Fruit fly (Drosophila melanogaster) whole organism, embryonic: ENCODE measurements around the gene Cap-D3.

Experiments
- Asciz ChIP-seq: fragments of 200-800 bp; sonication (Bioruptor generic); optimal IDR thresholded peaks from 2 replicates; lab custom pipeline; 2017; ENCODE audit warnings: missing biosample characterization, mild to moderate bottlenecking, missing genetic modification characterization, missing genetic modification reagents
- B-H2 ChIP-seq: fragments of 200-800 bp; sonication (Bioruptor generic); optimal IDR thresholded peaks from 2 replicates; lab custom pipeline; 2018; ENCODE audit warnings: missing biosample characterization, mild to moderate bottlenecking, missing genetic modification characterization
- CG10147 ChIP-seq: fragments of 200-800 bp; sonication (Bioruptor generic); optimal IDR thresholded peaks from 2 replicates; lab custom pipeline; 2019; ENCODE audit warnings: missing biosample characterization, mild to moderate bottlenecking, missing genetic modification characterization, moderate library complexity
- CG10274 ChIP-seq: fragments of 200-800 bp; sonication (Bioruptor generic); optimal IDR thresholded peaks from 3 replicates; lab custom pipeline; 2017; ENCODE audit warnings: missing biosample characterization, mild to moderate bottlenecking, missing genetic modification characterization
- CG10366 ChIP-seq: fragments of 200-800 bp; sonication (Bioruptor generic); IDR thresholded peaks from 2 replicates; pipeline ENCODE4 v1.3.6; 2022; ENCODE audit warnings: missing biosample characterization, missing genetic modification characterization
- CG11456 ChIP-seq: fragments of 200-800 bp; sonication (Bioruptor generic); IDR thresholded peaks from 3 replicates; pipeline ENCODE4 v1.3.6; 2022; ENCODE audit warnings: missing biosample characterization, missing genetic modification characterization
- CG12104 ChIP-seq: fragments of 200-800 bp; sonication (Bioruptor generic); optimal IDR thresholded peaks from 3 replicates; lab custom pipeline; 2016; ENCODE audit warnings: missing biosample characterization, missing genetic modification characterization
- CG12769 ChIP-seq: fragments of 200-800 bp; sonication (Bioruptor generic); optimal IDR thresholded peaks from 2 replicates; lab custom pipeline; 2019; ENCODE audit warnings: missing biosample characterization, mild to moderate bottlenecking, missing genetic modification characterization, moderate library complexity
- CG15269 ChIP-seq: fragments of 200-800 bp; sonication (Bioruptor generic); optimal IDR thresholded peaks from 2 replicates; lab custom pipeline; 2018; ENCODE audit warnings: missing biosample characterization, mild to moderate bottlenecking, missing genetic modification characterization, moderate library complexity
- CG15514 ChIP-seq: fragments of 200-800 bp; sonication (Bioruptor generic); optimal IDR thresholded peaks from 3 replicates; lab custom pipeline; 2017; ENCODE audit warnings: missing biosample characterization, missing genetic modification characterization, mild to moderate bottlenecking, moderate library complexity, missing genetic modification reagents
- CG16863 ChIP-seq: fragments of 200-800 bp; sonication (Bioruptor generic); optimal IDR thresholded peaks from 3 replicates; lab custom pipeline; 2016; ENCODE audit warnings: missing biosample characterization, missing genetic modification characterization
- CG30431 ChIP-seq: fragments of 200-800 bp; sonication (Bioruptor generic); optimal IDR thresholded peaks from 2 replicates; lab custom pipeline; 2017; ENCODE audit warnings: missing biosample characterization, missing genetic modification characterization
- CG34376 ChIP-seq: fragments of 200-800 bp; sonication (Bioruptor generic); optimal IDR thresholded peaks from 2 replicates; lab custom pipeline; 2018; ENCODE audit warnings: missing biosample characterization, mild to moderate bottlenecking, missing genetic modification characterization
- CG4328 ChIP-seq: fragments of 200-800 bp; sonication (Bioruptor generic); optimal IDR thresholded peaks from 3 replicates; lab custom pipeline; 2017; ENCODE audit warnings: missing biosample characterization, missing genetic modification reagents, missing genetic modification characterization
- CG4730 ChIP-seq: fragments of 200-800 bp; sonication (Bioruptor generic); IDR thresholded peaks from 2 replicates; pipeline ENCODE4 v1.3.6; 2022; ENCODE audit warnings: missing biosample characterization, missing genetic modification characterization
- CG8388 ChIP-seq: fragments of 200-800 bp; sonication (Bioruptor generic); optimal IDR thresholded peaks from 2 replicates; lab custom pipeline; 2019; ENCODE audit warnings: missing biosample characterization, mild to moderate bottlenecking, missing genetic modification characterization, moderate library complexity
- CG9215 ChIP-seq: fragments of 200-800 bp; sonication (Bioruptor generic); IDR thresholded peaks from 2 replicates; pipeline ENCODE4 v1.3.6; 2022; ENCODE audit warnings: missing biosample characterization, missing genetic modification characterization
- D19B ChIP-seq: fragments of 200-800 bp; sonication (Bioruptor generic); optimal IDR thresholded peaks from 2 replicates; lab custom pipeline; 2017; ENCODE audit warnings: missing biosample characterization, mild to moderate bottlenecking, missing genetic modification characterization
- Dbx ChIP-seq: fragments of 200-800 bp; sonication (Bioruptor generic); IDR thresholded peaks from 3 replicates; pipeline ENCODE4 v1.3.6; 2022; ENCODE audit warnings: missing biosample characterization, missing genetic modification characterization
- Deaf1 ChIP-seq: fragments of 200-800 bp; optimal IDR thresholded peaks from 3 replicates; lab custom pipeline; 2019; ENCODE audit warnings: missing biosample characterization, mild to moderate bottlenecking, missing genetic modification characterization, moderate library complexity
- Dp ChIP-seq: fragments of 200-800 bp; sonication (Bioruptor generic); optimal IDR thresholded peaks from 2 replicates; lab custom pipeline; 2018; ENCODE audit warnings: missing biosample characterization, mild to moderate bottlenecking, missing genetic modification characterization, moderate library complexity
- ERR ChIP-seq: fragments of 200-800 bp; sonication (Bioruptor generic); optimal IDR thresholded peaks from 2 replicates; lab custom pipeline; 2016; ENCODE audit warnings: missing biosample characterization, missing genetic modification characterization
- Fer1 ChIP-seq: fragments of 200-800 bp; sonication (Bioruptor generic); optimal IDR thresholded peaks from 2 replicates; lab custom pipeline; 2017; ENCODE audit warnings: missing biosample characterization, mild to moderate bottlenecking, missing genetic modification characterization
- H15 ChIP-seq: fragments of 200-800 bp; sonication (Bioruptor generic); IDR thresholded peaks from 3 replicates; pipeline ENCODE4 v1.3.6; 2022; ENCODE audit warnings: missing biosample characterization, missing genetic modification characterization
- HLH54F ChIP-seq: fragments of 200-800 bp; sonication (Bioruptor generic); optimal IDR thresholded peaks from 3 replicates; lab custom pipeline; 2016; ENCODE audit warnings: missing biosample characterization, missing genetic modification characterization
- Meics ChIP-seq: fragments of 200-800 bp; sonication (Bioruptor generic); optimal IDR thresholded peaks from 2 replicates; lab custom pipeline; 2017; ENCODE audit warnings: missing biosample characterization, mild to moderate bottlenecking, missing genetic modification characterization
- Ssrp ChIP-seq: fragments of 200-800 bp; sonication (Bioruptor generic); optimal IDR thresholded peaks from 2 replicates; lab custom pipeline; 2018; ENCODE audit warnings: missing biosample characterization, mild to moderate bottlenecking, missing genetic modification characterization, moderate library complexity
- Taf1 ChIP-seq: fragments of 200-800 bp; sonication (Bioruptor generic); IDR thresholded peaks from 2 replicates; pipeline ENCODE4 v1.3.6; 2022; ENCODE audit warnings: missing biosample characterization, missing genetic modification characterization
- ap ChIP-seq: fragments of 200-800 bp; sonication (Bioruptor generic); IDR thresholded peaks from 2 replicates; pipeline ENCODE4 v1.3.6; 2022; ENCODE audit warnings: missing biosample characterization, missing genetic modification characterization
- bsh ChIP-seq, 2 experiments: fragments of 200-800 bp; sonication (Bioruptor generic); optimal IDR thresholded peaks; 2 replicates each; lab custom pipeline; 2017 to 2018; ENCODE audit warnings: mild to moderate bottlenecking in 2 of 2, missing biosample characterization in 2 of 2, missing genetic modification characterization in 2 of 2, moderate library complexity in 1 of 2
- btn ChIP-seq: fragments of 200-800 bp; sonication (Bioruptor generic); optimal IDR thresholded peaks from 2 replicates; lab custom pipeline; 2016; ENCODE audit warnings: missing biosample characterization, missing genetic modification characterization
- cad ChIP-seq: fragments of >200 bp; optimal IDR thresholded peaks from 2 replicates; lab custom pipeline; 2017; ENCODE audit warnings: missing biosample characterization, missing genetic modification characterization
- cato ChIP-seq: fragments of 200-800 bp; sonication (Bioruptor generic); optimal IDR thresholded peaks from 2 replicates; lab custom pipeline; 2016; ENCODE audit warnings: missing biosample characterization, missing genetic modification characterization, borderline replicate concordance
- chm ChIP-seq: fragments of 200-800 bp; sonication (Bioruptor generic); IDR thresholded peaks from 2 replicates; pipeline ENCODE4 v1.3.6; 2022; ENCODE audit warnings: missing biosample characterization, missing genetic modification characterization
- danr ChIP-seq: fragments of 200-800 bp; sonication (Bioruptor generic); IDR thresholded peaks from 2 replicates; pipeline ENCODE4 v1.3.6; 2022; ENCODE audit warnings: missing biosample characterization, missing genetic modification characterization
- esg ChIP-seq: fragments of 200-800 bp; sonication (Bioruptor generic); conservative IDR thresholded peaks from 2 replicates; pipeline ENCODE4 v1.3.6; 2022; ENCODE audit warnings: missing biosample characterization, missing genetic modification characterization
- ewg ChIP-seq: fragments of 200-800 bp; sonication (Bioruptor generic); optimal IDR thresholded peaks from 3 replicates; lab custom pipeline; 2017; ENCODE audit warnings: mild to moderate bottlenecking, missing biosample characterization, missing genetic modification reagents, missing genetic modification characterization
- exex ChIP-seq: fragments of 200-800 bp; sonication (Bioruptor generic); optimal IDR thresholded peaks from 4 replicates; lab custom pipeline; 2018; ENCODE audit warnings: missing biosample characterization, mild to moderate bottlenecking, missing genetic modification characterization, moderate library complexity
- fd3F ChIP-seq: fragments of 200-800 bp; sonication (Bioruptor generic); optimal IDR thresholded peaks from 2 replicates; lab custom pipeline; 2018; ENCODE audit warnings: missing biosample characterization, mild to moderate bottlenecking, missing genetic modification characterization, moderate library complexity
- gem ChIP-seq: fragments of 200-800 bp; sonication (Bioruptor generic); optimal IDR thresholded peaks from 2 replicates; lab custom pipeline; 2019; ENCODE audit warnings: missing biosample characterization, mild to moderate bottlenecking, missing genetic modification characterization, moderate library complexity
- grn ChIP-seq: fragments of 200-800 bp; sonication (Bioruptor generic); optimal IDR thresholded peaks from 3 replicates; lab custom pipeline; 2017; ENCODE audit warnings: missing biosample characterization, missing genetic modification characterization
- inv ChIP-seq: fragments of 200-800 bp; sonication (Bioruptor generic); IDR thresholded peaks from 2 replicates; pipeline ENCODE4 v1.3.6; 2022; ENCODE audit warnings: missing biosample characterization, missing genetic modification characterization; ENCODE audit not compliant: partially characterized antibody
- lbe ChIP-seq: fragments of 200-800 bp; sonication (Bioruptor generic); optimal IDR thresholded peaks from 2 replicates; lab custom pipeline; 2016; ENCODE audit warnings: missing biosample characterization, mild to moderate bottlenecking, missing genetic modification characterization
- lilli ChIP-seq: fragments of 200-800 bp; sonication (Bioruptor generic); optimal IDR thresholded peaks from 3 replicates; lab custom pipeline; 2016; ENCODE audit warnings: missing biosample characterization, missing genetic modification characterization
- lmd ChIP-seq: fragments of 200-800 bp; sonication (Bioruptor generic); IDR thresholded peaks from 2 replicates; pipeline ENCODE4 v1.3.6; 2022; ENCODE audit warnings: missing biosample characterization, missing genetic modification characterization
- slbo ChIP-seq: fragments of 200-800 bp; sonication (Bioruptor generic); IDR thresholded peaks from 2 replicates; pipeline ENCODE4 v1.3.6; 2022; ENCODE audit warnings: missing biosample characterization, missing genetic modification characterization
- toy ChIP-seq: fragments of 200-800 bp; sonication (Bioruptor generic); IDR thresholded peaks from 2 replicates; pipeline ENCODE4 v1.3.6; 2022; ENCODE audit warnings: missing biosample characterization, missing genetic modification characterization
- ttk ChIP-seq: fragments of 200-800 bp; sonication (Bioruptor generic); IDR thresholded peaks from 2 replicates; pipeline ENCODE4 v2.1.2; 2022; ENCODE audit warnings: missing biosample characterization, missing genetic modification characterization
- vfl ChIP-seq: fragments of 200-800 bp; sonication (Bioruptor generic); optimal IDR thresholded peaks from 2 replicates; lab custom pipeline; 2016; ENCODE audit warnings: missing biosample characterization, missing genetic modification characterization
- wor ChIP-seq: fragments of 200-800 bp; sonication (Bioruptor generic); IDR thresholded peaks from 2 replicates; pipeline ENCODE4 v1.3.6; 2022; ENCODE audit warnings: missing biosample characterization, missing genetic modification characterization

Cap-D3 gene

DNA sequence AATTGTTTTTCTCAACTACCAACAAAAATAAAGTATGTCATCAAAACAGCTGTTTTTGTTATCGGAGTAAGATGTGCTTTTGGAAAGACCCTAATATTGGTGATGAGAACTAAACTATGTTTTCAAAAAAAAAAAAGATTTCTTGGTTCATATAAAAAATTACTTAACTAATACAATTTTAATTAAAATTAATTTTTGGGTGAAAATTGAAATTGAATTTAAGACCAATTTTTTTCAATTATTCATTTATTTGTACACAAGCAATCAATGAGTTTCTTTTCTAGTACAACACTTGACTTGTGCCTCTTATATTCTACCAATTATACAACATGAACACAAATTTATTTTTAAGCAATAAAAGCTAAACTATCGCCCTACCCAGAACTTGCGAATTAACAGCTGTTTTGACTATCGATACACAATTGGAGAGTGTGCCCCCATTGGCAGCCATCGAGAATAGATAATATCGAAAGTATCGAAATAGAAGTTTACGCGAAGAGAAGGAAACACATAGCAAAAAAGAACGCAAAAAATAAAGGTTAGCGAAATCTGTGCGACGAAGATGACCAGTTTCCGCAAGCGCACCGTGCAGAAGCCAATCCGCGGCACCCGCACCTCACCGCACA lies 1.7 kb upstream of the Cap-D3 start, which contains the start of the genes Vps52 and Elp4 (continued):
- TF ChIP-seq CG8388 (GFP tag; lab: Kevin White, UChicago), result peak; percentile 61
- peak; percentile 83 for TF ChIP-seq CG10147 (GFP tag; lab: Kevin White, UChicago)
- TF ChIP-seq toy (GFP tag; lab: Robert Waterston, UW), result no peak
- TF ChIP-seq CG12104, result peak; percentile 89
- peak; percentile 80 for TF ChIP-seq CG15269 (tag; lab: Kevin White, UChicago)
- peak; percentile 21 for TF ChIP-seq CG30431 (GFP tag; lab: Kevin White, UChicago)
- TF ChIP-seq Dp, result peak; percentile 30
- TF ChIP-seq ewg (GFP tag; lab: Kevin White, UChicago), result peak; percentile 32
- TF ChIP-seq slbo, result peak; percentile 74
- peak; percentile 43 for TF ChIP-seq CG16863
- TF ChIP-seq CG10366 (GFP tag; lab: Robert Waterston, UW), result peak; percentile 57
- TF ChIP-seq Ssrp (tag; lab: Kevin White, UChicago), result peak; percentile 81
- peak; percentile 76 for TF ChIP-seq CG4328 (GFP tag; lab: Kevin White, UChicago)
- no peak; the same call in 1 of the 2 replicates for TF ChIP-seq wor (GFP tag; lab: Robert Waterston, UW)
- peak; percentile 51 for TF ChIP-seq Deaf1 (tag; lab: Kevin White, UChicago)
- peak; percentile 51 for TF ChIP-seq cato (GFP tag; lab: Kevin White, UChicago)
- peak; percentile 70 for TF ChIP-seq lmd
- peak; percentile 19; the same call in 1 of the 2 replicates for TF ChIP-seq ap (GFP tag; lab: Robert Waterston, UW)
- TF ChIP-seq Fer1 (GFP tag; lab: Kevin White, UChicago), result peak; percentile 74
- TF ChIP-seq lbe (GFP tag; lab: Kevin White, UChicago), result no peak
- peak; percentile 76 for TF ChIP-seq B-H2 (GFP tag; lab: Kevin White, UChicago)
- TF ChIP-seq grn (GFP tag; lab: Kevin White, UChicago), result no peak
- no peak for TF ChIP-seq danr
- no peak for TF ChIP-seq D19B
- peak; percentile 52 for TF ChIP-seq exex (tag; lab: Kevin White, UChicago)
- peak; percentile 78 for TF ChIP-seq fd3F (GFP tag; lab: Kevin White, UChicago)
- peak; percentile 29; the same call in 1 of the 2 replicates for TF ChIP-seq Taf1 (GFP tag; lab: Robert Waterston, UW)
- peak; percentile 69 for TF ChIP-seq esg (GFP tag; lab: Robert Waterston, UW)
- TF ChIP-seq CG12769 (tag; lab: Kevin White, UChicago), result no peak
- peak; percentile 47 for TF ChIP-seq HLH54F (GFP tag; lab: Kevin White, UChicago)
- TF ChIP-seq Meics (GFP tag; lab: Kevin White, UChicago), result peak; percentile 77
- TF ChIP-seq gem (tag; lab: Kevin White, UChicago), result peak; percentile 88
- peak; percentile 74; the same call in 2 of the 3 replicates for TF ChIP-seq CG11456 (GFP tag; lab: Robert Waterston, UW)
- TF ChIP-seq vfl (GFP tag; lab: Kevin White, UChicago), result peak; percentile 37
- TF ChIP-seq CG34376, result peak; percentile 49
- TF ChIP-seq CG10274 (GFP tag; lab: Kevin White, UChicago), result peak; percentile 12
- peak; percentile 58 for TF ChIP-seq ttk
- peak; percentile 72 for TF ChIP-seq CG9215 (GFP tag; lab: Robert Waterston, UW)
- peak; percentile 79 for TF ChIP-seq lilli (GFP tag; lab: Kevin White, UChicago)
- TF ChIP-seq cad (GFP tag; lab: Kevin White, UChicago), result no peak
- TF ChIP-seq inv (GFP tag; lab: Robert Waterston, UW), result peak; percentile 64
- TF ChIP-seq ERR, result no peak
- TF ChIP-seq bsh (GFP tag; optimal IDR thresholded peaks at IDR 0.05; lab: Kevin White, UChicago), result peak in 1 of 2 experiments; percentile 72
- no peak for TF ChIP-seq Asciz (GFP tag; lab: Kevin White, UChicago)
- TF ChIP-seq H15, result peak; percentile 59; the same call in 1 of the 3 replicates
- TF ChIP-seq Dbx (GFP tag; lab: Robert Waterston, UW), result peak; percentile 70; the same call in 2 of the 3 replicates
- no peak for TF ChIP-seq btn (GFP tag; lab: Kevin White, UChicago)
- TF ChIP-seq CG4730 (GFP tag; lab: Robert Waterston, UW), result peak; percentile 60
- no peak for TF ChIP-seq chm (GFP tag; lab: Robert Waterston, UW)
- peak; percentile 39 for TF ChIP-seq CG15514 (GFP tag; lab: Kevin White, UChicago)
